Worm (Caenorhabditis elegans) whole organism, young adult: Measurements from ENCODE around the gene sru-23.

Experiments used
- B0336.3 ChIP-seq: fragments of 200-800 bp; sonication (Bioruptor generic); IDR thresholded peaks from 2 replicates; pipeline ENCODE4 v1.3.6; 2022; ENCODE audit warnings: missing genetic modification characterization, missing compliant biosample characterization
- C06A6.2 ChIP-seq: fragments of 200-800 bp; sonication (Bioruptor generic); conservative IDR thresholded peaks from 2 replicates; pipeline ENCODE4 v1.3.6; 2022; ENCODE audit warnings: missing genetic modification characterization, missing compliant biosample characterization
- F10E7.11 ChIP-seq: sonication (generic microtip); optimal IDR thresholded peaks from 2 replicates; lab custom pipeline; 2017; ENCODE audit warnings: mild to moderate bottlenecking, missing genetic modification characterization, moderate library complexity, missing compliant biosample characterization
- F22D6.2 ChIP-seq: sonication (generic microtip); optimal IDR thresholded peaks from 2 replicates; lab custom pipeline; 2016; ENCODE audit warnings: mild to moderate bottlenecking, missing genetic modification characterization, missing compliant biosample characterization
- F52B5.7 ChIP-seq: sonication (generic microtip); optimal IDR thresholded peaks from 2 replicates; lab custom pipeline; 2016; ENCODE audit warnings: mild to moderate bottlenecking, missing genetic modification characterization, missing compliant biosample characterization
- K12H6.12 ChIP-seq: fragments of 200-800 bp; sonication (Bioruptor generic); optimal IDR thresholded peaks from 2 replicates; lab custom pipeline; 2018; ENCODE audit warnings: mild to moderate bottlenecking, missing genetic modification characterization, missing compliant biosample characterization
- T26A5.8 ChIP-seq: sonication (generic microtip); optimal IDR thresholded peaks from 2 replicates; lab custom pipeline; 2016; ENCODE audit warnings: missing genetic modification characterization, missing compliant biosample characterization
- Y53G8AR.9 ChIP-seq: fragments of 200-800 bp; sonication (Bioruptor generic); conservative IDR thresholded peaks from 2 replicates; pipeline ENCODE4 v1.3.6; 2022; ENCODE audit warnings: missing genetic modification reagents, missing genetic modification characterization, missing compliant biosample characterization
- Y79H2A.3 ChIP-seq: fragments of 200-800 bp; sonication (Bioruptor generic); conservative IDR thresholded peaks from 2 replicates; pipeline ENCODE4 v1.3.6; 2022; ENCODE audit warnings: missing genetic modification reagents, missing genetic modification characterization, missing compliant biosample characterization
- Y95B8A.8 ChIP-seq: fragments of 200-800 bp; sonication (Bioruptor generic); IDR thresholded peaks from 2 replicates; pipeline ENCODE4 v1.3.6; 2022; ENCODE audit warnings: missing genetic modification reagents, missing genetic modification characterization, missing compliant biosample characterization
- ZK185.1 ChIP-seq: sonication (generic microtip); optimal IDR thresholded peaks from 2 replicates; lab custom pipeline; 2016; ENCODE audit warnings: mild to moderate bottlenecking, missing genetic modification characterization, missing compliant biosample characterization; ENCODE audit not compliant: poor library complexity, severe bottlenecking
- aptf-3 ChIP-seq: fragments of 200-800 bp; sonication (Bioruptor generic); IDR thresholded peaks from 2 replicates; pipeline ENCODE4 v1.3.6; 2022; ENCODE audit warnings: missing genetic modification characterization, missing compliant biosample characterization
- atf-7 ChIP-seq: sonication (generic microtip); optimal IDR thresholded peaks from 2 replicates; lab custom pipeline; 2017; ENCODE audit warnings: mild to moderate bottlenecking, missing genetic modification characterization, missing compliant biosample characterization
- athp-1 ChIP-seq: sonication (generic microtip); optimal IDR thresholded peaks from 2 replicates; lab custom pipeline; 2017; ENCODE audit warnings: mild to moderate bottlenecking, missing genetic modification characterization, missing compliant biosample characterization
- attf-5 ChIP-seq: fragments of 200-800 bp; sonication (Bioruptor generic); optimal IDR thresholded peaks from 2 replicates; lab custom pipeline; 2018; ENCODE audit warnings: mild to moderate bottlenecking, missing genetic modification characterization, missing compliant biosample characterization
- bed-2 ChIP-seq: fragments of 200-800 bp; sonication (Bioruptor generic); IDR thresholded peaks from 2 replicates; pipeline ENCODE4 v1.3.6; 2022; ENCODE audit warnings: missing genetic modification reagents, missing genetic modification characterization, missing compliant biosample characterization
- cebp-1 ChIP-seq, 2 experiments: fragments of 200-800 bp in 1 of 2; sonication (Bioruptor generic) in 1 of 2; sonication (generic microtip) in 1 of 2; IDR thresholded peaks in 1 of 2; optimal IDR thresholded peaks in 1 of 2; 2 replicates each; pipeline versions ENCODE4 v1.3.6 to Lab custom; 2017 to 2022; ENCODE audit warnings: missing compliant biosample characterization in 2 of 2, missing genetic modification characterization in 2 of 2, mild to moderate bottlenecking in 1 of 2, missing genetic modification reagents in 1 of 2, moderate library complexity in 1 of 2
- ceh-58 ChIP-seq: fragments of 200-800 bp; sonication (Bioruptor generic); IDR thresholded peaks from 2 replicates; pipeline ENCODE4 v1.3.6; 2022; ENCODE audit warnings: missing genetic modification characterization, missing compliant biosample characterization
- chd-7 ChIP-seq: sonication (generic microtip); optimal IDR thresholded peaks from 2 replicates; lab custom pipeline; 2016; ENCODE audit warnings: mild to moderate bottlenecking, missing genetic modification characterization, moderate library complexity, missing compliant biosample characterization
- egrh-3 ChIP-seq: fragments of 200-800 bp; sonication (Bioruptor generic); IDR thresholded peaks from 2 replicates; pipeline ENCODE4 v1.3.6; 2022; ENCODE audit warnings: missing genetic modification reagents, missing genetic modification characterization, missing compliant biosample characterization
- ets-4 ChIP-seq: fragments of 200-800 bp; sonication (Bioruptor generic); optimal IDR thresholded peaks from 2 replicates; lab custom pipeline; 2018; ENCODE audit warnings: mild to moderate bottlenecking, missing genetic modification characterization, missing compliant biosample characterization
- hlh-12 ChIP-seq: sonication (generic microtip); optimal IDR thresholded peaks from 2 replicates; lab custom pipeline; 2016; ENCODE audit warnings: missing genetic modification characterization, missing compliant biosample characterization
- hrde-1 ChIP-seq: sonication (generic microtip); optimal IDR thresholded peaks from 2 replicates; lab custom pipeline; 2016; ENCODE audit warnings: missing genetic modification characterization, mild to moderate bottlenecking, missing compliant biosample characterization, moderate library complexity, missing genotype, missing genetic modification reagents, borderline replicate concordance
- hsf-1 ChIP-seq: fragments of 200-800 bp; sonication (Bioruptor generic); IDR thresholded peaks from 2 replicates; pipeline ENCODE4 v1.3.6; 2022; ENCODE audit warnings: missing genetic modification reagents, missing genetic modification characterization, missing compliant biosample characterization
- lir-1 ChIP-seq: fragments of 200-800 bp; sonication (Bioruptor generic); conservative IDR thresholded peaks from 2 replicates; pipeline ENCODE4 v1.3.6; 2022; ENCODE audit warnings: missing genetic modification reagents, missing genetic modification characterization, missing compliant biosample characterization
- lsl-1 ChIP-seq: fragments of 200-800 bp; sonication (Bioruptor generic); optimal IDR thresholded peaks from 2 replicates; lab custom pipeline; 2018; ENCODE audit warnings: mild to moderate bottlenecking, missing genetic modification characterization, moderate library complexity, missing compliant biosample characterization
- madf-10 ChIP-seq: sonication (generic microtip); optimal IDR thresholded peaks from 2 replicates; lab custom pipeline; 2016; ENCODE audit warnings: mild to moderate bottlenecking, missing genetic modification characterization, missing compliant biosample characterization
- madf-3 ChIP-seq: fragments of 200-800 bp; sonication (Bioruptor generic); IDR thresholded peaks from 2 replicates; pipeline ENCODE4 v1.3.6; 2022; ENCODE audit warnings: missing genetic modification reagents, missing genetic modification characterization, missing compliant biosample characterization
- mes-4 ChIP-seq: sonication (generic microtip); optimal IDR thresholded peaks from 2 replicates; lab custom pipeline; 2016; ENCODE audit warnings: missing genotype, missing genetic modification characterization, missing compliant biosample characterization
- nhr-120 ChIP-seq: fragments of 200-800 bp; sonication (Bioruptor generic); IDR thresholded peaks from 2 replicates; pipeline ENCODE4 v1.3.6; 2022; ENCODE audit warnings: missing genetic modification characterization, missing compliant biosample characterization
- nhr-179 ChIP-seq: sonication (generic microtip); optimal IDR thresholded peaks from 2 replicates; lab custom pipeline; 2016; ENCODE audit warnings: mild to moderate bottlenecking, missing genetic modification characterization, missing compliant biosample characterization
- pha-4 ChIP-seq: fragments of 150-350 bp; sonication (generic microtip); optimal IDR thresholded peaks from 2 replicates; lab custom pipeline; 2014; ENCODE audit warnings: missing biosample characterization, missing genetic modification reagents, missing genetic modification characterization
- rcor-1 ChIP-seq: fragments of 200-800 bp; sonication (Bioruptor generic); IDR thresholded peaks from 2 replicates; pipeline ENCODE4 v1.3.6; 2022; ENCODE audit warnings: missing genetic modification reagents, missing genetic modification characterization, missing compliant biosample characterization
- sea-2 ChIP-seq: fragments of 200-800 bp; sonication (Bioruptor generic); IDR thresholded peaks from 2 replicates; pipeline ENCODE4 v1.3.6; 2022; ENCODE audit warnings: missing genetic modification characterization, missing compliant biosample characterization
- sptf-2 ChIP-seq: fragments of 200-800 bp; sonication (Bioruptor generic); optimal IDR thresholded peaks from 2 replicates; lab custom pipeline; 2018; ENCODE audit warnings: mild to moderate bottlenecking, missing genetic modification characterization, missing compliant biosample characterization
- tbp1 ChIP-seq: fragments of 200-800 bp; sonication (Bioruptor generic); optimal IDR thresholded peaks from 2 replicates; lab custom pipeline; 2018; ENCODE audit warnings: mild to moderate bottlenecking, missing genetic modification characterization, missing compliant biosample characterization
- tbx-9 ChIP-seq: sonication (generic microtip); optimal IDR thresholded peaks from 2 replicates; lab custom pipeline; 2016; ENCODE audit warnings: borderline replicate concordance, missing genetic modification characterization, inconsistent platforms, missing compliant biosample characterization
- tlf-1 ChIP-seq: fragments of 200-800 bp; sonication (Bioruptor generic); optimal IDR thresholded peaks from 2 replicates; lab custom pipeline; 2018; ENCODE audit warnings: mild to moderate bottlenecking, missing genetic modification characterization, missing compliant biosample characterization
- ztf-26 ChIP-seq: sonication (generic microtip); optimal IDR thresholded peaks from 2 replicates; lab custom pipeline; 2017; ENCODE audit warnings: missing genetic modification characterization, missing compliant biosample characterization
- ztf-3 ChIP-seq: fragments of 200-800 bp; sonication (Bioruptor generic); optimal IDR thresholded peaks from 2 replicates; lab custom pipeline; 2018; ENCODE audit warnings: mild to moderate bottlenecking, missing genetic modification characterization, missing compliant biosample characterization

Gene sru-23

DNA sequence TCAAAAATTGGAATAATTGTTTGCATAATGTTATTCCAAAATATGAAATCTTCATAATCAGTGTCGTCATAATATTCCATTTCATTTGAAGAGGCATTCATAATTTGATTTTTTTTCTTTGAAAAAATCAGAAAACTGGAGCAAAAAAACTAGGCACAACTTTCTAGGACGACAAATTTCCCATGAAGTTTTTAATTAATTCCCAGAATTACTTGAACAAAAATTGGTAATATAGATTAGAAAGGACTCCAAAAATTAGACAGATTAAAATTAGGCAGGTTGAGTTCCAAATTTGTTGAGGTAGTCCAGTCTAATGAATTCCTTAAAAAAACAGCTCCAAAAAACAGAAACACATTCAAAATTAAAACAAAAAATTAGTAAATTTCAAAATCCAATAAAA, 17.5 kb downstream of the sru-23 start, which contains the start of gene srw-57:
Gene srw-57, minus strand, starts transcription at position 101 of the 400 bp plus-strand sequence.
- TF ChIP-seq aptf-3, result no peak
- TF ChIP-seq Y95B8A.8 (GFP tag; lab: Robert Waterston, UW), result no peak
- TF ChIP-seq F22D6.2 (tag; lab: Kevin White, UChicago), result no peak
- TF ChIP-seq ztf-26 (tag; lab: Kevin White, UChicago), result no peak
- no peak for TF ChIP-seq lir-1
- TF ChIP-seq T26A5.8, result no peak
- TF ChIP-seq madf-3, result no peak
- TF ChIP-seq B0336.3 (GFP tag; lab: Robert Waterston, UW), result no peak
- TF ChIP-seq tbx-9 (tag; lab: Kevin White, UChicago), result no peak
- no peak for TF ChIP-seq tlf-1 (GFP tag; lab: Kevin White, UChicago)
- no peak for TF ChIP-seq egrh-3
- TF ChIP-seq K12H6.12 (tag; lab: Kevin White, UChicago), result no peak
- TF ChIP-seq pha-4 (tag; lab: Kevin White, UChicago), result no peak
- no peak for TF ChIP-seq mes-4 (tag; lab: Kevin White, UChicago)
- no peak for TF ChIP-seq ets-4 (GFP tag; lab: Kevin White, UChicago)

DNA sequence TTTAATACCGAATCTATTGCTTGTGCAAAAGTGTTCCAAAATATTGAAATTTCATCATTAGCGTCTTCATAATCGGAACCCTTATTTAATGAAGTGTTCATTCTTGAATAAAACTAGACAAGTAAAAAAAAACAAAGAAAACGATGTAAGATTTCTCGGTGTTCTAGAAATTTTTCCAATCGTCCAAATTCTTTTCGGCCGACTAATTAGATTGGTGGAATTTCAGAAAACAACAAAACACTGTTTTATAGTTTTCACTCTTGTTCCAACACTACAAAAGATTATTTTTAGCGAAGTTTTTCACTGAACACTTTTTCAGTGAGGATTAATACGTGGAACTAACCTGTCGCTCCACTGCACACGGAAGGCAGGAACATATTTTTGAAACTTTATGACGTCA, 19.6 kb downstream of the sru-23 start, which contains the start of gene srw-56:
Gene srw-56, minus strand, starts transcription at position 101 of the 400 bp plus-strand sequence.
- no peak for TF ChIP-seq F10E7.11 (tag; lab: Kevin White, UChicago)
- TF ChIP-seq athp-1 (tag; lab: Kevin White, UChicago), result no peak
- TF ChIP-seq nhr-179 (tag; lab: Kevin White, UChicago), result no peak
- no peak for TF ChIP-seq F52B5.7 (tag; lab: Kevin White, UChicago)
- no peak for TF ChIP-seq sea-2
- TF ChIP-seq lsl-1 (GFP tag; lab: Kevin White, UChicago), result no peak
- TF ChIP-seq rcor-1, result no peak
- no peak for TF ChIP-seq hrde-1 (tag; lab: Kevin White, UChicago)
- TF ChIP-seq, all 124 proteins: peak for 0

DNA sequence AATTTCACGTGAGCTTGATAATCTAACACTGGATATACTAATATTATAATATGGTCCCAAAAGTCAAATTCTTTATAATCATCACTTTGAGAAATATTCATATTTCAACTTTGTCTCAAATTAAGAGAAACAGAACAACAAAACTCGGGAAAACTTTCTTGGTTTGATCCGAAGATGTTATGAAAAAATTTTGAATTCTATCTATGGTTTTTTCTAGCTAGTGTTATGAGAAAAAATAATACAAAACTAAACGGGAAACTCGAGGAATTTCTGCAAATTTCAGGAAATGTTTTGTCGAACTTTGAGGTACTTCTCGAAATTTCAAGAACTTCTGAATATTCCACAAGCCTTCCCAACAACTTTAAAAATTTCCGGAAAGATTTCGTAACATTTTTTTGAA, 21.5 kb downstream of the sru-23 start, which contains the start of gene srw-59:
Gene srw-59, minus strand, starts transcription at position 101 of the 400 bp plus-strand sequence.
- no peak for TF ChIP-seq ets-4 (GFP tag; lab: Kevin White, UChicago)
- no peak for TF ChIP-seq nhr-120 (GFP tag; lab: Robert Waterston, UW)
- TF ChIP-seq cebp-1 (GFP tag; IDR thresholded peaks at IDR 0.05; lab: Robert Waterston, UW), result no peak
- no peak for TF ChIP-seq cebp-1 (tag; optimal IDR thresholded peaks at IDR 0.05; lab: Kevin White, UChicago)
- TF ChIP-seq attf-5 (GFP tag; lab: Kevin White, UChicago), result no peak
- no peak for TF ChIP-seq Y79H2A.3
- TF ChIP-seq tbp1, result no peak
- no peak for TF ChIP-seq bed-2 (GFP tag; lab: Robert Waterston, UW)
- no peak for TF ChIP-seq chd-7 (tag; lab: Kevin White, UChicago)
- TF ChIP-seq atf-7 (tag; lab: Kevin White, UChicago), result no peak
- no peak for TF ChIP-seq athp-1 (tag; lab: Kevin White, UChicago)
- TF ChIP-seq F10E7.11 (tag; lab: Kevin White, UChicago), result no peak
- no peak for TF ChIP-seq ZK185.1 (tag; lab: Kevin White, UChicago)
- TF ChIP-seq sptf-2, result no peak
- TF ChIP-seq hlh-12 (tag; lab: Kevin White, UChicago), result no peak
- TF ChIP-seq nhr-179 (tag; lab: Kevin White, UChicago), result no peak
- TF ChIP-seq, all 124 proteins: peak for 0

DNA sequence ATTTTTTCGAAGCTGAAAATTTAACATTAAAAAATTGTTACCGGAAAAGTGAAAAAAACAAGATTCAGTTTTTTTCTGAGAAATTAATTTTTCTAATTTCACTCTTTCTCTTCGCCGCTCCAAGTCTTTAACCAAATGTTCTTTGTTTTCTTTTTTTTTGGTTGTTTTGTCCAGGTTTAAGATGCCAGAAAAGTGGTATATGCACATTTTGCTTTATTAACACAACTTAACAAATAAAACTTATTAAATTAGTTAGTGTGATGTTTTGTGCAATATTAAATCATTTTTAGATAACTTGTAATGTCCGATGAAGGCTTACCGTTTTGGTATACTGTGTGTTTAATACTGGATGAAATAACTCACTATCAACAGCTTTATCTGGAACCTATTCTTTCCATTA, 29.3 kb downstream of the sru-23 start, which contains the start of gene srw-53:
Gene srw-53, plus strand, starts transcription at position 301 of the 400 bp plus-strand sequence.
- TF ChIP-seq attf-5 (GFP tag; lab: Kevin White, UChicago) (no peak), ztf-3 (GFP tag; lab: Kevin White, UChicago) (no peak), madf-10 (tag; lab: Kevin White, UChicago) (no peak), nhr-120 (GFP tag; lab: Robert Waterston, UW) (no peak), hsf-1 (GFP tag; lab: Robert Waterston, UW) (no peak), egrh-3 (no peak), ceh-58 (GFP tag; lab: Robert Waterston, UW) (no peak), atf-7 (tag; lab: Kevin White, UChicago) (no peak), C06A6.2 (GFP tag; lab: Robert Waterston, UW) (no peak), pha-4 (tag; lab: Kevin White, UChicago) (no peak), tlf-1 (GFP tag; lab: Kevin White, UChicago) (no peak), Y53G8AR.9 (GFP tag; lab: Robert Waterston, UW) (no peak)
